Fruit fly (Drosophila melanogaster): Measurements from ENCODE around the gene CG10654.
A peak's percentile ranks its signal among the peaks of the same experiment; 100 is the strongest.

Gene CG10654

DNA sequence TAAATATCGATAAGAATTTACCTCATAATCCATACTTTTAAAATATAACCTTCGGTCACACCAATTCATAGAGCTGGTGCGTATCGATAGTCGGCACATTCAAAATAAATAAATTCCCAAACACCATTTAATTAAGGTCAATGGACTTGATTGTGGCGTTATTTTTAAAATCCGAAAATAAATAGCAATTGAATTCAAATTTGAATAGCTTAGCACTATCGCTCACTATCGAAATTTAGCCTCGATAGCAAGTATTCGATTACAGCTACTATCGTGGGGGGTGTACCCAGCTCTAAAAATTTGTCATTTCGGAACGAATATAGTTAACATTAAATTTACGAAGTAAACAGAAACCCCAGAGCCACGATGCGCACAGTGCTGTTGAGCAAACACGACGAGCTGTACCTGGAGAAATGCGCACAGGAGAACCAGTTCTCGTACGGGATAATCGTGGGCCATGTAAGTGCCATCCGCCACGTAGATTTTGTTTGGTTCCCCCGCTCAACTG, 36.1 kb downstream of the CG10654 start, which contains the start of gene CG10616 (continued):
- TF ChIP-seq cg (GFP tag; optimal IDR thresholded peaks at IDR 0.05): no peak
- no peak for TF ChIP-seq Taf1 (GFP tag; IDR thresholded peaks at IDR 0.05)
- TF ChIP-seq fru (optimal IDR thresholded peaks at IDR 0.05): no peak
- TF ChIP-seq CG7357 (GFP tag; IDR thresholded peaks at IDR 0.05): 0 out of 3 replicates have a peak, but pooled peaks have one; percentile 10
- TF ChIP-seq Hmx (GFP tag; optimal IDR thresholded peaks at IDR 0.05): no peak
- TF ChIP-seq H15 (GFP tag; IDR thresholded peaks at IDR 0.05): no peak
- TF ChIP-seq lov (optimal IDR thresholded peaks at IDR 0.05): no peak
- no peak for TF ChIP-seq lov (GFP tag; IDR thresholded peaks at IDR 0.05)
- TF ChIP-seq tx (GFP tag; optimal IDR thresholded peaks at IDR 0.05): no peak
- no peak for TF ChIP-seq nom (GFP tag; optimal IDR thresholded peaks at IDR 0.05)
- no peak for TF ChIP-seq trh (GFP tag; optimal IDR thresholded peaks at IDR 0.05)
- TF ChIP-seq Neu2 (GFP tag; optimal IDR thresholded peaks at IDR 0.05; ENCODE audit: borderline replicate concordance): no peak
- no peak for TF ChIP-seq stc (GFP tag; IDR thresholded peaks at IDR 0.05)
- no peak for TF ChIP-seq Asciz (GFP tag; optimal IDR thresholded peaks at IDR 0.05)
- no peak for TF ChIP-seq shn (GFP tag; optimal IDR thresholded peaks at IDR 0.05)
- TF ChIP-seq Ada2b (GFP tag; IDR thresholded peaks at IDR 0.05): no peak
- TF ChIP-seq dati (GFP tag; IDR thresholded peaks at IDR 0.05): no peak
- no peak for TF ChIP-seq HmgZ (tag; optimal IDR thresholded peaks at IDR 0.05)
- TF ChIP-seq amos (GFP tag; IDR thresholded peaks at IDR 0.05; ENCODE audit: partially characterized antibody): peak; percentile 86
- no peak for TF ChIP-seq CG15601 (tag; optimal IDR thresholded peaks at IDR 0.05)
- no peak for TF ChIP-seq corto (GFP tag; optimal IDR thresholded peaks at IDR 0.05)
- no peak for TF ChIP-seq salm (tag; optimal IDR thresholded peaks at IDR 0.05)
- no peak for TF ChIP-seq Dfd (GFP tag; optimal IDR thresholded peaks at IDR 0.05)
- no peak for TF ChIP-seq jigr1 (GFP tag; IDR thresholded peaks at IDR 0.05)
- peak; percentile 66 for TF ChIP-seq CG9797 (GFP tag; optimal IDR thresholded peaks at IDR 0.05)
- peak; percentile 30 for TF ChIP-seq Sin3A (optimal IDR thresholded peaks at IDR 0.05)
- no peak for TF ChIP-seq sr (GFP tag; IDR thresholded peaks at IDR 0.05)
- TF ChIP-seq CG5953 (GFP tag; IDR thresholded peaks at IDR 0.05): no peak
- no peak for TF ChIP-seq CG10959 (GFP tag; IDR thresholded peaks at IDR 0.05)
- TF ChIP-seq oc (tag; optimal IDR thresholded peaks at IDR 0.05): no peak
- no peak for TF ChIP-seq HLHmδ (GFP tag; optimal IDR thresholded peaks at IDR 0.05)
- no peak for TF ChIP-seq tap (tag; optimal IDR thresholded peaks at IDR 0.05)
- TF ChIP-seq Tbp (GFP tag; optimal IDR thresholded peaks at IDR 0.05): no peak
- TF ChIP-seq al (GFP tag; IDR thresholded peaks at IDR 0.05): no peak
- TF ChIP-seq CG2875 (GFP tag; optimal IDR thresholded peaks at IDR 0.05): no peak
- no peak for TF ChIP-seq maf-S (GFP tag; optimal IDR thresholded peaks at IDR 0.05)
- TF ChIP-seq CG10267 (tag; optimal IDR thresholded peaks at IDR 0.05): peak; percentile 63
- no peak for TF ChIP-seq dmrt99B (tag; optimal IDR thresholded peaks at IDR 0.05)
- peak; percentile 95 for TF ChIP-seq CG2129 (GFP tag; IDR thresholded peaks at IDR 0.05; ENCODE audit: partially characterized antibody)
- TF ChIP-seq CG6854 (GFP tag; optimal IDR thresholded peaks at IDR 0.05): no peak
- no peak for TF ChIP-seq esg (GFP tag; conservative IDR thresholded peaks at IDR 0.05)
- no peak for TF ChIP-seq CG31388 (GFP tag; optimal IDR thresholded peaks at IDR 0.05)
- TF ChIP-seq CG10321 (GFP tag; IDR thresholded peaks at IDR 0.05): no peak
- peak; percentile 83; the same call in 1 of the 2 replicates for TF ChIP-seq bbx (GFP tag; IDR thresholded peaks at IDR 0.05; ENCODE audit: partially characterized antibody)
- TF ChIP-seq Rfx (GFP tag; IDR thresholded peaks at IDR 0.05): no peak
- TF ChIP-seq row (GFP tag; IDR thresholded peaks at IDR 0.05): peak; percentile 64
- TF ChIP-seq sens (GFP tag): peak; percentile 65
- TF ChIP-seq CG2120 (GFP tag; optimal IDR thresholded peaks at IDR 0.05): peak; percentile 1
- TF ChIP-seq unpg (GFP tag; optimal IDR thresholded peaks at IDR 0.05): no peak
- TF ChIP-seq Six4 (GFP tag; optimal IDR thresholded peaks at IDR 0.05): no peak
- no peak for TF ChIP-seq CG6272 (GFP tag; IDR thresholded peaks at IDR 0.05)
- TF ChIP-seq CG18262 (tag; optimal IDR thresholded peaks at IDR 0.05): peak; percentile 16
- no peak for TF ChIP-seq CG15479 (GFP tag; optimal IDR thresholded peaks at IDR 0.05)
